Fruit fly (Drosophila melanogaster): Measurements from ENCODE around the gene Cpr78Cc.

dm6 chr3L:21302493-21302892, 2.1 kb downstream of the Cpr78Cc start:
- no peak for TF ChIP-seq gl (tag; optimal IDR thresholded peaks at IDR 0.05)
- peak; percentile 9 for TF ChIP-seq CG13204 (GFP tag; optimal IDR thresholded peaks at IDR 0.05)
- TF ChIP-seq CG12605 (GFP tag; IDR thresholded peaks at IDR 0.05): no peak
- TF ChIP-seq Snoo (tag; optimal IDR thresholded peaks at IDR 0.05): no peak
- no peak for TF ChIP-seq D1 (tag; optimal IDR thresholded peaks at IDR 0.05)
- no peak for TF ChIP-seq Ets98B (GFP tag; IDR thresholded peaks at IDR 0.05)
- no peak for TF ChIP-seq CG32121 (GFP tag; IDR thresholded peaks at IDR 0.05)

Data from whole organism, pupa.